Worm (Caenorhabditis elegans) whole organism, mixed stage, embryonic: ENCODE results near the gene acp-6.

Source experiments
- ces-1 ChIP-seq: fragments of 150-350 bp; optimal IDR thresholded peaks from 2 replicates; lab custom pipeline; 2014; ENCODE audit warnings: missing biosample characterization, missing genetic modification reagents, missing genetic modification characterization
- hlh-1 ChIP-seq: fragments of 150-350 bp; optimal IDR thresholded peaks from 2 replicates; lab custom pipeline; 2014; ENCODE audit warnings: missing biosample characterization, missing genetic modification reagents, missing genetic modification characterization
- nhr-12 ChIP-seq: fragments of 150-350 bp; optimal IDR thresholded peaks from 2 replicates; lab custom pipeline; 2014; ENCODE audit warnings: missing biosample characterization, missing genetic modification characterization
- nhr-28 ChIP-seq: fragments of 150-350 bp; optimal IDR thresholded peaks from 2 replicates; lab custom pipeline; 2014; ENCODE audit warnings: missing biosample characterization, missing genetic modification characterization
- nhr-76 ChIP-seq: sonication (generic microtip); optimal IDR thresholded peaks from 2 replicates; lab custom pipeline; 2017; ENCODE audit warnings: missing biosample characterization, missing genetic modification characterization

ce11 chrIV:6385010-6385409 is 40.9 kb downstream of the acp-6 start:
- TF ChIP-seq hlh-1 (tag; lab: Kevin White, UChicago) = no peak
- TF ChIP-seq nhr-12 = no peak
- no peak for TF ChIP-seq nhr-76 (tag; lab: Kevin White, UChicago)
- no peak for TF ChIP-seq nhr-28
- TF ChIP-seq ces-1 (GFP tag; lab: Kevin White, UChicago) = peak; percentile 62
